Fruit fly (Drosophila melanogaster) whole organism, embryonic: ENCODE results near the gene CG34291.

Experiments used
- Atf3 ChIP-seq: fragments of 200-800 bp; sonication (Bioruptor generic); optimal IDR thresholded peaks from 3 replicates; lab custom pipeline; 2016; ENCODE audit warnings: missing biosample characterization, missing genetic modification characterization
- Awh ChIP-seq: fragments of 200-800 bp; sonication (Bioruptor generic); IDR thresholded peaks from 2 replicates; pipeline ENCODE4, ENCODE4 v1.3.6; 2022; ENCODE audit warnings: missing biosample characterization, missing genetic modification characterization
- B-H1 ChIP-seq: fragments of 200-800 bp; sonication (Bioruptor generic); IDR thresholded peaks from 3 replicates; pipeline ENCODE4 v1.3.6; 2022; ENCODE audit warnings: missing biosample characterization, missing genetic modification characterization
- Bteb2 ChIP-seq: fragments of 200-800 bp; sonication (Bioruptor generic); optimal IDR thresholded peaks from 2 replicates; lab custom pipeline; 2016; ENCODE audit warnings: missing biosample characterization, missing genetic modification characterization
- CG11093 ChIP-seq: fragments of 200-800 bp; sonication (Bioruptor generic); IDR thresholded peaks from 3 replicates; pipeline ENCODE4 v1.3.6; 2022; ENCODE audit warnings: missing biosample characterization, missing genetic modification characterization
- CG11695 ChIP-seq: fragments of 200-800 bp; sonication (Bioruptor generic); IDR thresholded peaks from 3 replicates; pipeline ENCODE4 v1.3.6; 2022; ENCODE audit warnings: missing biosample characterization, missing genetic modification characterization
- CG11723 ChIP-seq: fragments of 200-800 bp; sonication (Bioruptor generic); optimal IDR thresholded peaks from 2 replicates; lab custom pipeline; 2017; ENCODE audit warnings: missing biosample characterization, mild to moderate bottlenecking, missing genetic modification characterization
- CG12071 ChIP-seq: fragments of 200-800 bp; sonication (Bioruptor generic); optimal IDR thresholded peaks from 3 replicates; lab custom pipeline; 2018; ENCODE audit warnings: missing biosample characterization, mild to moderate bottlenecking, missing genetic modification characterization
- CG15479 ChIP-seq: fragments of 200-800 bp; sonication (Bioruptor generic); optimal IDR thresholded peaks from 3 replicates; lab custom pipeline; 2019; ENCODE audit warnings: missing biosample characterization, mild to moderate bottlenecking, missing genetic modification characterization, moderate library complexity
- CG15514 ChIP-seq: fragments of 200-800 bp; sonication (Bioruptor generic); optimal IDR thresholded peaks from 3 replicates; lab custom pipeline; 2017; ENCODE audit warnings: missing biosample characterization, missing genetic modification characterization, mild to moderate bottlenecking, moderate library complexity, missing genetic modification reagents
- CG17186 ChIP-seq: fragments of 200-800 bp; sonication (Bioruptor generic); optimal IDR thresholded peaks from 3 replicates; lab custom pipeline; 2017; ENCODE audit warnings: missing biosample characterization, missing genetic modification reagents, missing genetic modification characterization
- CG2875 ChIP-seq: fragments of 200-800 bp; sonication (Bioruptor generic); optimal IDR thresholded peaks from 2 replicates; lab custom pipeline; 2017; ENCODE audit warnings: missing biosample characterization, mild to moderate bottlenecking, missing genetic modification characterization, missing genetic modification reagents
- CG2889 ChIP-seq: fragments of 200-800 bp; sonication (Bioruptor generic); IDR thresholded peaks from 3 replicates; pipeline ENCODE4 v1.3.6; 2022; ENCODE audit warnings: missing biosample characterization, missing genetic modification characterization
- CG33213 ChIP-seq: fragments of 200-800 bp; sonication (Bioruptor generic); optimal IDR thresholded peaks from 3 replicates; lab custom pipeline; 2016; ENCODE audit warnings: missing biosample characterization, missing genetic modification characterization
- CG4424 ChIP-seq: fragments of 200-800 bp; sonication (Bioruptor generic); optimal IDR thresholded peaks from 3 replicates; lab custom pipeline; 2016; ENCODE audit warnings: missing biosample characterization, missing genetic modification characterization
- CG6272 ChIP-seq: fragments of 200-800 bp; sonication (Bioruptor generic); IDR thresholded peaks from 2 replicates; pipeline ENCODE4 v1.3.6; 2022; ENCODE audit warnings: missing biosample characterization, missing genetic modification characterization
- CG9215 ChIP-seq: fragments of 200-800 bp; sonication (Bioruptor generic); IDR thresholded peaks from 2 replicates; pipeline ENCODE4 v1.3.6; 2022; ENCODE audit warnings: missing biosample characterization, missing genetic modification characterization
- CG9609 ChIP-seq: fragments of 200-800 bp; sonication (Bioruptor generic); optimal IDR thresholded peaks from 3 replicates; lab custom pipeline; 2016; ENCODE audit warnings: missing biosample characterization, missing genetic modification characterization
- CTCF ChIP-seq: fragments of 200-800 bp; sonication (Bioruptor generic); optimal IDR thresholded peaks from 2 replicates; lab custom pipeline; 2017; ENCODE audit warnings: missing biosample characterization, mild to moderate bottlenecking, missing genetic modification characterization, moderate library complexity
- D ChIP-seq, 2 experiments: fragments of 200-800 bp in 1 of 2; fragments of >200 bp in 1 of 2; sonication (Bioruptor generic) in 1 of 2; optimal IDR thresholded peaks; 2 replicates in 1 of 2; 3 replicates in 1 of 2; lab custom pipeline; 2017; ENCODE audit warnings: mild to moderate bottlenecking in 1 of 2, missing biosample characterization in 1 of 2, missing genetic modification characterization in 1 of 2, missing genetic modification reagents in 1 of 2
- Dll ChIP-seq: fragments of 200-800 bp; sonication (Bioruptor generic); IDR thresholded peaks from 4 replicates; pipeline ENCODE4 v1.3.6; 2022; ENCODE audit warnings: missing biosample characterization, missing genetic modification characterization; ENCODE audit not compliant: partially characterized antibody
- ERR ChIP-seq: fragments of 200-800 bp; sonication (Bioruptor generic); optimal IDR thresholded peaks from 2 replicates; lab custom pipeline; 2016; ENCODE audit warnings: missing biosample characterization, missing genetic modification characterization
- Hey ChIP-seq: fragments of 200-800 bp; sonication (Bioruptor generic); optimal IDR thresholded peaks from 3 replicates; lab custom pipeline; 2018; ENCODE audit warnings: missing biosample characterization, mild to moderate bottlenecking, missing genetic modification characterization
- Hsf ChIP-seq: fragments of 200-800 bp; sonication (Bioruptor generic); optimal IDR thresholded peaks from 3 replicates; lab custom pipeline; 2016; ENCODE audit warnings: missing biosample characterization, missing genetic modification characterization
- Lim3 ChIP-seq: fragments of 200-800 bp; sonication (Bioruptor generic); IDR thresholded peaks from 2 replicates; pipeline ENCODE4 v1.3.6; 2022; ENCODE audit warnings: missing biosample characterization, missing genetic modification characterization
- MBD-R2 ChIP-seq: fragments of 200-800 bp; sonication (Bioruptor generic); IDR thresholded peaks from 2 replicates; pipeline ENCODE4 v1.3.6; 2022; ENCODE audit warnings: missing biosample characterization, missing genetic modification characterization
- Mes4 ChIP-seq: fragments of 200-800 bp; sonication (Bioruptor generic); optimal IDR thresholded peaks from 2 replicates; lab custom pipeline; 2016; ENCODE audit warnings: missing biosample characterization, missing genetic modification characterization
- Optix ChIP-seq: fragments of 200-800 bp; sonication (Bioruptor generic); IDR thresholded peaks from 3 replicates; pipeline ENCODE4 v1.3.6; 2022; ENCODE audit warnings: missing biosample characterization, missing genetic modification characterization
- PHDP ChIP-seq: fragments of 200-800 bp; sonication (Bioruptor generic); optimal IDR thresholded peaks from 3 replicates; lab custom pipeline; 2018; ENCODE audit warnings: missing biosample characterization, mild to moderate bottlenecking, missing genetic modification characterization, moderate library complexity
- Sox102F ChIP-seq: fragments of 200-800 bp; sonication (Bioruptor generic); optimal IDR thresholded peaks from 2 replicates; lab custom pipeline; 2018; ENCODE audit warnings: missing biosample characterization, mild to moderate bottlenecking, missing genetic modification characterization, moderate library complexity
- amos ChIP-seq: fragments of 200-800 bp; sonication (Bioruptor generic); IDR thresholded peaks from 2 replicates; pipeline ENCODE4 v1.3.6; 2022; ENCODE audit warnings: missing biosample characterization, missing genetic modification characterization; ENCODE audit not compliant: partially characterized antibody
- bigmax ChIP-seq: fragments of 200-800 bp; sonication (Bioruptor generic); optimal IDR thresholded peaks from 2 replicates; lab custom pipeline; 2018; ENCODE audit warnings: missing biosample characterization, mild to moderate bottlenecking, missing genetic modification characterization
- bsh ChIP-seq, 2 experiments: fragments of 200-800 bp; sonication (Bioruptor generic); optimal IDR thresholded peaks; 2 replicates each; lab custom pipeline; 2017 to 2018; ENCODE audit warnings: mild to moderate bottlenecking in 2 of 2, missing biosample characterization in 2 of 2, missing genetic modification characterization in 2 of 2, moderate library complexity in 1 of 2
- cg ChIP-seq: fragments of 200-800 bp; sonication (Bioruptor generic); optimal IDR thresholded peaks from 3 replicates; lab custom pipeline; 2019; ENCODE audit warnings: missing biosample characterization, mild to moderate bottlenecking, missing genetic modification characterization, moderate library complexity
- ci ChIP-seq: fragments of 200-800 bp; sonication (Bioruptor generic); IDR thresholded peaks from 3 replicates; pipeline ENCODE4 v1.3.6; 2022; ENCODE audit warnings: missing biosample characterization, missing genetic modification characterization
- dimm ChIP-seq: fragments of 200-800 bp; sonication (Bioruptor generic); IDR thresholded peaks from 2 replicates; pipeline ENCODE4 v1.3.6; 2022; ENCODE audit warnings: missing biosample characterization, missing genetic modification characterization
- eve ChIP-seq, 2 experiments: fragments of >200 bp; optimal IDR thresholded peaks; 2 replicates each; lab custom pipeline; 2017; ENCODE audit warnings: missing biosample characterization in 2 of 2, missing genetic modification characterization in 2 of 2
- ewg ChIP-seq: fragments of 200-800 bp; sonication (Bioruptor generic); optimal IDR thresholded peaks from 3 replicates; lab custom pipeline; 2017; ENCODE audit warnings: mild to moderate bottlenecking, missing biosample characterization, missing genetic modification reagents, missing genetic modification characterization
- h ChIP-seq: fragments of >200 bp; optimal IDR thresholded peaks from 2 replicates; lab custom pipeline; 2017
- kay ChIP-seq: fragments of 200-800 bp; sonication (Bioruptor generic); optimal IDR thresholded peaks from 2 replicates; lab custom pipeline; 2016; ENCODE audit warnings: missing biosample characterization, missing genetic modification characterization
- lab ChIP-seq: fragments of 200-800 bp; sonication (Bioruptor generic); optimal IDR thresholded peaks from 3 replicates; lab custom pipeline; 2017; ENCODE audit warnings: missing biosample characterization, missing genetic modification characterization, mild to moderate bottlenecking, moderate library complexity, missing genetic modification reagents
- nau ChIP-seq: fragments of 200-800 bp; sonication (Bioruptor generic); optimal IDR thresholded peaks from 3 replicates; lab custom pipeline; 2017; ENCODE audit warnings: missing biosample characterization, mild to moderate bottlenecking, missing genetic modification characterization, missing genetic modification reagents
- nom ChIP-seq: fragments of 200-800 bp; sonication (Bioruptor generic); optimal IDR thresholded peaks from 2 replicates; lab custom pipeline; 2017; ENCODE audit warnings: missing biosample characterization, missing genetic modification characterization, mild to moderate bottlenecking, moderate library complexity, missing genetic modification reagents
- oc ChIP-seq: fragments of 200-800 bp; sonication (Bioruptor generic); optimal IDR thresholded peaks from 2 replicates; lab custom pipeline; 2018; ENCODE audit warnings: missing biosample characterization, mild to moderate bottlenecking, missing genetic modification characterization, moderate library complexity
- onecut ChIP-seq: fragments of 200-800 bp; sonication (Bioruptor generic); IDR thresholded peaks from 2 replicates; pipeline ENCODE4 v1.3.6; 2022; ENCODE audit warnings: missing biosample characterization, missing genetic modification characterization
- peb ChIP-seq: fragments of 200-800 bp; sonication (Bioruptor generic); IDR thresholded peaks from 2 replicates; pipeline ENCODE4 v1.3.6; 2022; ENCODE audit warnings: missing biosample characterization, missing genetic modification characterization
- psq ChIP-seq: fragments of 200-800 bp; sonication (Bioruptor generic); optimal IDR thresholded peaks from 2 replicates; lab custom pipeline; 2017; ENCODE audit warnings: missing biosample characterization, missing genetic modification characterization
- sc ChIP-seq, 3 experiments: fragments of >200 bp in 2 of 3; fragments of 200-800 bp in 1 of 3; sonication (Bioruptor generic) in 1 of 3; optimal IDR thresholded peaks; 2 replicates in 2 of 3; 3 replicates in 1 of 3; lab custom pipeline; 2017; ENCODE audit warnings: mild to moderate bottlenecking in 1 of 3, missing biosample characterization in 1 of 3, missing genetic modification characterization in 1 of 3, missing genetic modification reagents in 1 of 3
- sima ChIP-seq: fragments of 200-800 bp; sonication (Bioruptor generic); optimal IDR thresholded peaks from 2 replicates; lab custom pipeline; 2016; ENCODE audit warnings: missing biosample characterization, missing genetic modification characterization
- twi ChIP-seq: fragments of 200-800 bp; optimal IDR thresholded peaks from 2 replicates; lab custom pipeline; 2019; ENCODE audit warnings: missing biosample characterization, mild to moderate bottlenecking, missing genetic modification characterization, moderate library complexity
- wdn ChIP-seq: fragments of 200-800 bp; sonication (Bioruptor generic); IDR thresholded peaks from 2 replicates; pipeline ENCODE4 v1.3.6; 2022; ENCODE audit warnings: missing biosample characterization, missing genetic modification characterization

Gene CG34291

DNA sequence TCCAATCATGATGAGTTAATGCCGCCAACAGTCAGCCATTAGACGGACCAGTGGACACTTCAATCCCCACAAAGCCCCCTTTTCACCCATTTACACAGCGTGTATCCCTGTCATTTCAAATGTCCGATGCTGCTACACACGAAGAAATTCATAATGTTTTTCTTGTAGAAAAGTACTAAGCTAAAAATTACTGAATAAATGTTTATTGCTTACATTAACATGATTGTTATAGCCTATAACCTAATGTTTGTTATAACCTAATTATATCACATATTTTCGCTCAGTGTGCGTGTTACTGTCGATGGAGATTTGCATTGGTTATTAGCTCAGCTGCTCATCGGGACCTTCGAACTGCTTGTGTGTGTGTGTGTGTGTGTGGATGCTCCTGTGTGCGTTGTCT lies 11.0 kb upstream of the CG34291 start:
- TF ChIP-seq Optix (GFP tag; lab: Robert Waterston, UW) = no peak
- no peak for TF ChIP-seq onecut (GFP tag; lab: Robert Waterston, UW)
- peak; percentile 20 for TF ChIP-seq lab (GFP tag; lab: Kevin White, UChicago)
- TF ChIP-seq CG6272 = no peak
- peak; percentile 28 for TF ChIP-seq CG9609 (GFP tag; lab: Kevin White, UChicago)
- peak; percentile 74; the same call in 2 of the 3 replicates for TF ChIP-seq ci
- no peak for TF ChIP-seq oc
- TF ChIP-seq cg (GFP tag; lab: Kevin White, UChicago) = no peak
- no peak for TF ChIP-seq h (lab: Kevin White, UChicago)
- no peak for TF ChIP-seq Bteb2 (GFP tag; lab: Kevin White, UChicago)
- TF ChIP-seq sc (optimal IDR thresholded peaks at IDR 0.05; lab: Kevin White, UChicago) = no peak
- no peak for TF ChIP-seq sc (GFP tag; optimal IDR thresholded peaks at IDR 0.05; lab: Kevin White, UChicago)
- no peak for TF ChIP-seq CG11093 (GFP tag; lab: Robert Waterston, UW)
- no peak for TF ChIP-seq bigmax (GFP tag; lab: Kevin White, UChicago)
- TF ChIP-seq Lim3 (GFP tag; lab: Robert Waterston, UW) = no peak
- TF ChIP-seq psq (GFP tag; lab: Kevin White, UChicago) = no peak
- TF ChIP-seq Awh (GFP tag; lab: Robert Waterston, UW) = peak; percentile 31; the same call in 1 of the 2 replicates
- peak in 1 of 2 experiments; percentile 62 for TF ChIP-seq bsh (GFP tag; optimal IDR thresholded peaks at IDR 0.05; lab: Kevin White, UChicago)
- no peak for TF ChIP-seq D (optimal IDR thresholded peaks at IDR 0.05; lab: Kevin White, UChicago)
- no peak for TF ChIP-seq D (GFP tag; optimal IDR thresholded peaks at IDR 0.05; lab: Kevin White, UChicago)
- TF ChIP-seq nom = no peak
- TF ChIP-seq Dll (GFP tag; lab: Robert Waterston, UW) = no peak
- TF ChIP-seq CG17186 (GFP tag; lab: Kevin White, UChicago) = no peak
- peak; percentile 45 for TF ChIP-seq PHDP (tag; lab: Kevin White, UChicago)
- TF ChIP-seq CG15514 (GFP tag; lab: Kevin White, UChicago) = no peak
- 0 out of 3 replicates have a peak, but pooled peaks have one; percentile 22 for TF ChIP-seq CG2889 (GFP tag; lab: Robert Waterston, UW)
- peak; percentile 77 for TF ChIP-seq Sox102F (GFP tag; lab: Kevin White, UChicago)
- no peak for TF ChIP-seq amos (GFP tag; lab: Robert Waterston, UW)
- TF ChIP-seq CG11723 (GFP tag; lab: Kevin White, UChicago) = no peak
- TF ChIP-seq CG15479 (GFP tag; lab: Kevin White, UChicago) = no peak
- TF ChIP-seq MBD-R2 (GFP tag; lab: Robert Waterston, UW) = no peak; the same call in 1 of the 2 replicates
- TF ChIP-seq peb (GFP tag; lab: Robert Waterston, UW) = no peak
- TF ChIP-seq CTCF (GFP tag; lab: Kevin White, UChicago) = no peak
- TF ChIP-seq CG12071 (GFP tag; lab: Kevin White, UChicago) = peak; percentile 40
- TF ChIP-seq CG2875 (GFP tag; lab: Kevin White, UChicago) = no peak
- TF ChIP-seq CG33213 (GFP tag; lab: Kevin White, UChicago) = no peak
- no peak for TF ChIP-seq ERR (GFP tag; lab: Kevin White, UChicago)
- TF ChIP-seq eve (GFP tag; optimal IDR thresholded peaks at IDR 0.05; lab: Kevin White, UChicago) = peak in 1 of 2 experiments; percentile 78
- TF ChIP-seq Atf3 = no peak
- peak; percentile 10 for TF ChIP-seq Mes4 (GFP tag; lab: Kevin White, UChicago)
- no peak for TF ChIP-seq B-H1 (GFP tag; lab: Robert Waterston, UW)
- TF ChIP-seq Hsf (GFP tag; lab: Kevin White, UChicago) = peak; percentile 61
- TF ChIP-seq twi (tag; lab: Kevin White, UChicago) = no peak
- TF ChIP-seq CG4424 (GFP tag; lab: Kevin White, UChicago) = peak; percentile 39
- TF ChIP-seq nau (GFP tag; lab: Kevin White, UChicago) = peak; percentile 4
- TF ChIP-seq kay (GFP tag; lab: Kevin White, UChicago) = no peak
- no peak for TF ChIP-seq ewg
- no peak for TF ChIP-seq wdn (GFP tag; lab: Robert Waterston, UW)
- TF ChIP-seq CG11695 = peak; percentile 57; the same call in 1 of the 3 replicates
- TF ChIP-seq dimm (GFP tag; lab: Robert Waterston, UW) = no peak
- no peak for TF ChIP-seq Hey (tag; lab: Kevin White, UChicago)
- no peak for TF ChIP-seq CG9215 (GFP tag; lab: Robert Waterston, UW)
- TF ChIP-seq sima (GFP tag; lab: Kevin White, UChicago) = no peak
